Fruit fly (Drosophila melanogaster): ENCODE measurements around the gene CG6503.

Gene CG6503

dm6 chr3R:26436540-26436939 is 11.6 kb upstream of the CG6503 start (continued):
- no peak for TF ChIP-seq Atf-2 (GFP tag; optimal IDR thresholded peaks at IDR 0.05)
- no peak for TF ChIP-seq CG14860 (GFP tag; IDR thresholded peaks at IDR 0.05; ENCODE audit: partially characterized antibody)
- TF ChIP-seq CG1647 (GFP tag; optimal IDR thresholded peaks at IDR 0.05) = no peak
- TF ChIP-seq PHDP (tag; optimal IDR thresholded peaks at IDR 0.05) = peak; percentile 45
- TF ChIP-seq ttk (GFP tag; IDR thresholded peaks at IDR 0.05) = peak; percentile 49; the same call in 1 of the 2 replicates
- TF ChIP-seq Hr51 (GFP tag; optimal IDR thresholded peaks at IDR 0.05) = peak in 1 of 2 experiments; percentile 68
- TF ChIP-seq gem (tag; optimal IDR thresholded peaks at IDR 0.05) = peak; percentile 70
- no peak for TF ChIP-seq zf30C (GFP tag; optimal IDR thresholded peaks at IDR 0.05)
- TF ChIP-seq CG8944 (GFP tag; optimal IDR thresholded peaks at IDR 0.05) = peak; percentile 24
- no peak for TF ChIP-seq CG4820 (GFP tag; optimal IDR thresholded peaks at IDR 0.05)
- no peak for TF ChIP-seq run (tag; optimal IDR thresholded peaks at IDR 0.05)
- TF ChIP-seq tap (tag; optimal IDR thresholded peaks at IDR 0.05) = peak; percentile 23
- peak; percentile 45 for TF ChIP-seq Ptx1 (GFP tag; IDR thresholded peaks at IDR 0.05)
- TF ChIP-seq esg (GFP tag; conservative IDR thresholded peaks at IDR 0.05) = peak; percentile 33; the same call in 1 of the 2 replicates
- no peak for TF ChIP-seq crol (GFP tag; IDR thresholded peaks at IDR 0.05)
- peak; percentile 37 for TF ChIP-seq CG14667 (GFP tag; IDR thresholded peaks at IDR 0.05)
- TF ChIP-seq Optix (GFP tag; IDR thresholded peaks at IDR 0.05) = no peak
- peak; percentile 83 for TF ChIP-seq CG1603 (tag; optimal IDR thresholded peaks at IDR 0.05)
- TF ChIP-seq CG9437 (GFP tag; optimal IDR thresholded peaks at IDR 0.05) = peak; percentile 2
- TF ChIP-seq zfh1 (GFP tag; IDR thresholded peaks at IDR 0.05) = 0 out of 3 replicates have a peak, but pooled peaks have one; percentile 41
- peak; percentile 20 for TF ChIP-seq CG16863 (GFP tag; optimal IDR thresholded peaks at IDR 0.05)
- peak; percentile 43 for TF ChIP-seq CG12391 (tag; optimal IDR thresholded peaks at IDR 0.05)
- TF ChIP-seq CG12769 (tag; optimal IDR thresholded peaks at IDR 0.05) = peak; percentile 63
- TF ChIP-seq CG8290 (GFP tag; optimal IDR thresholded peaks at IDR 0.05) = no peak
- TF ChIP-seq CG8290 (tag; optimal IDR thresholded peaks at IDR 0.05) = peak in 1 of 2 experiments; percentile 70
- TF ChIP-seq Myb (GFP tag; optimal IDR thresholded peaks at IDR 0.05) = peak; percentile 5
- peak; percentile 35 for TF ChIP-seq gsb-n (tag; optimal IDR thresholded peaks at IDR 0.05)
- TF ChIP-seq CG2129 (GFP tag; IDR thresholded peaks at IDR 0.05; ENCODE audit: partially characterized antibody) = no peak
- no peak for TF ChIP-seq CG3847 (GFP tag; IDR thresholded peaks at IDR 0.05)
- TF ChIP-seq fd3F (GFP tag; optimal IDR thresholded peaks at IDR 0.05) = no peak
- no peak; the same call in 1 of the 2 replicates for TF ChIP-seq Ravus (GFP tag; IDR thresholded peaks at IDR 0.05)
- peak; percentile 28 for TF ChIP-seq CG9609 (GFP tag; optimal IDR thresholded peaks at IDR 0.05)
- no peak for TF ChIP-seq tll (GFP tag; optimal IDR thresholded peaks at IDR 0.05)
- TF ChIP-seq lmd (GFP tag; IDR thresholded peaks at IDR 0.05) = peak; percentile 52
- peak; percentile 5 for TF ChIP-seq jumu (GFP tag; optimal IDR thresholded peaks at IDR 0.05)
- TF ChIP-seq nmo (GFP tag; optimal IDR thresholded peaks at IDR 0.05) = peak; percentile 35
- TF ChIP-seq ATbp (GFP tag; optimal IDR thresholded peaks at IDR 0.05) = peak; percentile 38
- TF ChIP-seq ara (GFP tag; IDR thresholded peaks at IDR 0.05) = peak; percentile 52
- no peak for TF ChIP-seq Hey (tag; optimal IDR thresholded peaks at IDR 0.05)
- no peak for TF ChIP-seq Dek (tag; optimal IDR thresholded peaks at IDR 0.05)
- TF ChIP-seq Rfx (GFP tag; IDR thresholded peaks at IDR 0.05) = no peak; the same call in 1 of the 2 replicates
- TF ChIP-seq Dbx (GFP tag; IDR thresholded peaks at IDR 0.05) = no peak
- TF ChIP-seq CG11085 (GFP tag; IDR thresholded peaks at IDR 0.05) = no peak
- peak; percentile 39 for TF ChIP-seq CG4424 (GFP tag; optimal IDR thresholded peaks at IDR 0.05)
- peak; percentile 57; the same call in 1 of the 2 replicates for TF ChIP-seq ap (GFP tag; IDR thresholded peaks at IDR 0.05)
- TF ChIP-seq CG10366 (GFP tag; IDR thresholded peaks at IDR 0.05) = peak; percentile 67
- TF ChIP-seq usp (GFP tag; optimal IDR thresholded peaks at IDR 0.05) = no peak
- peak; percentile 13 for TF ChIP-seq NfI (GFP tag; optimal IDR thresholded peaks at IDR 0.05)
- TF ChIP-seq CG6689 (GFP tag; IDR thresholded peaks at IDR 0.05) = peak; percentile 50
- TF ChIP-seq CG7556 (GFP tag; optimal IDR thresholded peaks at IDR 0.05) = peak; percentile 36
- TF ChIP-seq CG12942 (GFP tag; optimal IDR thresholded peaks at IDR 0.05) = peak; percentile 7
